Worm (Caenorhabditis elegans) whole organism, L3 larva: ENCODE measurements around the gene F43E2.6.

Experiments
- R02D3.7 ChIP-seq: fragments of 150-350 bp; optimal IDR thresholded peaks from 2 replicates; lab custom pipeline; 2014; ENCODE audit warnings: missing biosample characterization, missing genetic modification characterization
- ZK546.5 ChIP-seq: sonication (generic microtip); optimal IDR thresholded peaks from 2 replicates; lab custom pipeline; 2017; ENCODE audit warnings: missing biosample characterization, missing genetic modification characterization
- aly-2 ChIP-seq: fragments of 150-350 bp; optimal IDR thresholded peaks from 2 replicates; lab custom pipeline; 2014; ENCODE audit warnings: missing biosample characterization, missing genetic modification characterization
- ceh-16 ChIP-seq: sonication (generic microtip); optimal IDR thresholded peaks from 2 replicates; lab custom pipeline; 2017; ENCODE audit warnings: missing biosample characterization, missing genetic modification characterization
- ceh-82 ChIP-seq: fragments of 150-350 bp; optimal IDR thresholded peaks from 2 replicates; lab custom pipeline; 2014; ENCODE audit warnings: missing biosample characterization, missing genetic modification characterization
- ceh-9 ChIP-seq: sonication (generic microtip); optimal IDR thresholded peaks from 2 replicates; lab custom pipeline; 2018; ENCODE audit warnings: missing biosample characterization, missing genetic modification characterization
- egl-27 ChIP-seq: sonication (generic microtip); optimal IDR thresholded peaks from 4 replicates; lab custom pipeline; 2017; ENCODE audit warnings: missing biosample characterization, missing genetic modification reagents, missing genetic modification characterization
- egl-5 ChIP-seq: fragments of 150-350 bp; optimal IDR thresholded peaks from 2 replicates; lab custom pipeline; 2017; ENCODE audit warnings: missing biosample characterization, missing genetic modification reagents, missing genetic modification characterization, inconsistent platforms
- elt-1 ChIP-seq: fragments of 150-350 bp; optimal IDR thresholded peaks from 2 replicates; lab custom pipeline; 2014; ENCODE audit warnings: missing biosample characterization, missing genetic modification characterization
- elt-2 ChIP-seq: sonication (generic microtip); optimal IDR thresholded peaks from 2 replicates; lab custom pipeline; 2016; ENCODE audit warnings: missing genetic modification reagents, mild to moderate bottlenecking, missing genetic modification characterization, missing compliant biosample characterization
- elt-3 ChIP-seq, 3 experiments: fragments of 150-350 bp in 1 of 3; sonication (generic microtip) in 2 of 3; optimal IDR thresholded peaks; 2 replicates in 2 of 3; 4 replicates in 1 of 3; lab custom pipeline; 2014 to 2017; ENCODE audit warnings: missing biosample characterization in 3 of 3, missing genetic modification characterization in 3 of 3
- eor-1 ChIP-seq, 2 experiments: fragments of 150-350 bp; optimal IDR thresholded peaks; 2 replicates each; lab custom pipeline; 2014 to 2018; ENCODE audit warnings: missing biosample characterization in 2 of 2, missing genetic modification characterization in 2 of 2
- fkh-10 ChIP-seq: sonication (generic microtip); optimal IDR thresholded peaks from 2 replicates; lab custom pipeline; 2017; ENCODE audit warnings: missing biosample characterization, missing genetic modification reagents, missing genetic modification characterization
- fkh-2 ChIP-seq: fragments of 150-350 bp; optimal IDR thresholded peaks from 2 replicates; lab custom pipeline; 2014; ENCODE audit warnings: missing biosample characterization, missing genetic modification reagents, missing genetic modification characterization
- fos-1 ChIP-seq: fragments of 150-350 bp; optimal IDR thresholded peaks from 2 replicates; lab custom pipeline; 2014; ENCODE audit warnings: missing biosample characterization, missing genetic modification characterization
- hmg-11 ChIP-seq: sonication (generic microtip); optimal IDR thresholded peaks from 2 replicates; lab custom pipeline; 2016; ENCODE audit warnings: missing genetic modification characterization, missing compliant biosample characterization
- lin-39 ChIP-seq: fragments of 150-350 bp; optimal IDR thresholded peaks from 2 replicates; lab custom pipeline; 2018; ENCODE audit warnings: missing biosample characterization, missing genetic modification reagents, missing genetic modification characterization
- lsy-12 ChIP-seq: sonication (generic microtip); optimal IDR thresholded peaks from 2 replicates; lab custom pipeline; 2016; ENCODE audit warnings: mild to moderate bottlenecking, missing genetic modification characterization, missing compliant biosample characterization
- mdl-1 ChIP-seq: fragments of 150-350 bp; optimal IDR thresholded peaks from 2 replicates; lab custom pipeline; 2014; ENCODE audit warnings: missing biosample characterization, missing genetic modification characterization
- mml-1 ChIP-seq: fragments of 150-350 bp; sonication (generic microtip); optimal IDR thresholded peaks from 3 replicates; lab custom pipeline; 2014; ENCODE audit warnings: missing biosample characterization, missing genetic modification characterization
- nhr-11 ChIP-seq: fragments of 150-350 bp; optimal IDR thresholded peaks from 2 replicates; lab custom pipeline; 2014; ENCODE audit warnings: missing biosample characterization, missing genetic modification characterization
- nhr-12 ChIP-seq: fragments of 150-350 bp; optimal IDR thresholded peaks from 2 replicates; lab custom pipeline; 2014; ENCODE audit warnings: missing biosample characterization, missing genetic modification characterization
- nhr-23 ChIP-seq: fragments of 150-350 bp; optimal IDR thresholded peaks from 2 replicates; lab custom pipeline; 2014; ENCODE audit warnings: missing biosample characterization, missing genetic modification reagents, missing genetic modification characterization
- nhr-237 ChIP-seq: fragments of 150-350 bp; optimal IDR thresholded peaks from 2 replicates; lab custom pipeline; 2014; ENCODE audit warnings: missing biosample characterization, missing genetic modification characterization
- nhr-25 ChIP-seq: sonication (generic microtip); optimal IDR thresholded peaks from 2 replicates; lab custom pipeline; 2017; ENCODE audit warnings: missing biosample characterization, missing genetic modification characterization
- nhr-28 ChIP-seq: fragments of 150-350 bp; optimal IDR thresholded peaks from 2 replicates; lab custom pipeline; 2014; ENCODE audit warnings: missing biosample characterization, missing genetic modification characterization
- nhr-43 ChIP-seq: sonication (generic microtip); optimal IDR thresholded peaks from 2 replicates; lab custom pipeline; 2016; ENCODE audit warnings: mild to moderate bottlenecking, missing genetic modification characterization, missing compliant biosample characterization; ENCODE audit not compliant: poor library complexity, severe bottlenecking
- nhr-67 ChIP-seq: fragments of 150-350 bp; optimal IDR thresholded peaks from 2 replicates; lab custom pipeline; 2014; ENCODE audit warnings: missing biosample characterization, missing genetic modification characterization
- nhr-76 ChIP-seq: fragments of 150-350 bp; sonication (generic microtip); optimal IDR thresholded peaks from 5 replicates; lab custom pipeline; 2014; ENCODE audit warnings: missing biosample characterization, missing genetic modification characterization
- nhr-77 ChIP-seq: fragments of 150-350 bp; optimal IDR thresholded peaks from 2 replicates; lab custom pipeline; 2014; ENCODE audit warnings: missing biosample characterization, missing genetic modification characterization
- pha-4 ChIP-seq: fragments of 150-350 bp; optimal IDR thresholded peaks from 2 replicates; lab custom pipeline; 2014; ENCODE audit warnings: missing biosample characterization, missing genetic modification reagents, missing genetic modification characterization
- pqm-1 ChIP-seq: fragments of 150-350 bp; optimal IDR thresholded peaks from 2 replicates; lab custom pipeline; 2017; ENCODE audit warnings: missing biosample characterization, missing genetic modification characterization, inconsistent platforms
- sea-2 ChIP-seq: fragments of 150-350 bp; sonication (generic microtip); optimal IDR thresholded peaks from 4 replicates; lab custom pipeline; 2014; ENCODE audit warnings: missing biosample characterization, missing genetic modification reagents, missing genetic modification characterization
- snpc-4 ChIP-seq: fragments of 150-350 bp; optimal IDR thresholded peaks from 2 replicates; lab custom pipeline; 2014; ENCODE audit warnings: missing biosample characterization, missing genetic modification characterization
- tbx-2 ChIP-seq: sonication (generic microtip); optimal IDR thresholded peaks from 2 replicates; lab custom pipeline; 2016; ENCODE audit warnings: mild to moderate bottlenecking, missing genetic modification characterization, missing compliant biosample characterization
- unc-39 ChIP-seq: sonication (generic microtip); optimal IDR thresholded peaks from 4 replicates; lab custom pipeline; 2017; ENCODE audit warnings: missing biosample characterization, missing genetic modification characterization
- unc-62 ChIP-seq: fragments of 150-350 bp; sonication (generic microtip); optimal IDR thresholded peaks from 4 replicates; lab custom pipeline; 2014; ENCODE audit warnings: missing biosample characterization, missing genetic modification reagents, missing genetic modification characterization
- zag-1 ChIP-seq: fragments of 150-350 bp; optimal IDR thresholded peaks from 2 replicates; lab custom pipeline; 2014; ENCODE audit warnings: missing biosample characterization, missing genetic modification characterization
- ztf-4 ChIP-seq: fragments of 150-350 bp; optimal IDR thresholded peaks from 2 replicates; lab custom pipeline; 2014; ENCODE audit warnings: missing biosample characterization, missing genetic modification characterization

Gene F43E2.6

DNA sequence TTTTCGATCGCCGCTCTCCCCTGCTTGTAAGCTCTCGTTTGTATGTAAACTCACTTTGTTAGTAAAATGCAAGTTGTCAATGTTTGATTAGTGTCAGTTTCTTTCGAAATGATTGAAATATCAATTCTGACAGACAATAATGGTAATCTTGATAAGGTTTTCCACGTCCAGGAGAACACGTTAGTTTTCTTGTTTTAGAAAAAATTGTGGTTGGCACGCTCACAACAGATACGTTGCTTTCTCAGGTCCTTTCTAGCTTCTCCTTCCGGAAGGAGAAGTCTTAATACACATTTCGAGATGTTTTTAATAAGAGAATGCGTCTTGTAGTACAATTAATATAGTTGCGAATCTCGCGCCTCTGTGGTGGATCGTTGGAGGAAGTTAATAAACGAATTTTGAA is at the start of gene F43E2.6:
F43E2.6 (minus strand) TSS at position 101 of the 400 bp plus-strand sequence.
- no peak for TF ChIP-seq mml-1
- no peak for TF ChIP-seq pqm-1 (tag; lab: Kevin White, UChicago)
- no peak for TF ChIP-seq fkh-2
- no peak for TF ChIP-seq nhr-77 (tag; lab: Kevin White, UChicago)
- no peak for TF ChIP-seq nhr-237 (tag; lab: Kevin White, UChicago)
- no peak for TF ChIP-seq nhr-76 (tag; lab: Kevin White, UChicago)
- no peak for TF ChIP-seq mdl-1 (tag; lab: Kevin White, UChicago)

DNA sequence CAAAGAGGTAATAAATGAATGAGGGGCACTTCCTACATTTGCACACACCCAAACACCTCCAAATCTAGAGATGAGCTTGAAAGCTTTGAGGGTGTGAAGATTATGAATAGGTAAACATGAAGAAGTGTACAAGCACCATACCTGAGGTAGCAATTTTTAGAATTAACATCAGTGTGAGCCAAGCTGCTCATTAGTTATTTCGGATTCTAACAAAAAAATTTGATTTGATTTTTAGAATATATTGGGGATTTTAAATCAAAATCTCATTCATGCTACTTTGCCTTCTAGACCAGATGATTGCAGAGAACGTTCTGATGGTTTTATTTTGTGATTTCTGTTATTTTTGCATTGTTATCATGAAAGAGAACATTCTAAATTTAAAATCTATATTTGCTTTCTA is 45.1 kb upstream of the F43E2.6 start:
- TF ChIP-seq fos-1: no peak
- TF ChIP-seq nhr-28 (tag; lab: Kevin White, UChicago): no peak
- no peak for TF ChIP-seq ztf-4
- TF ChIP-seq nhr-237 (tag; lab: Kevin White, UChicago): no peak
- TF ChIP-seq nhr-76 (tag; lab: Kevin White, UChicago): no peak
- no peak for TF ChIP-seq pqm-1 (tag; lab: Kevin White, UChicago)
- TF ChIP-seq nhr-77 (tag; lab: Kevin White, UChicago): no peak

DNA sequence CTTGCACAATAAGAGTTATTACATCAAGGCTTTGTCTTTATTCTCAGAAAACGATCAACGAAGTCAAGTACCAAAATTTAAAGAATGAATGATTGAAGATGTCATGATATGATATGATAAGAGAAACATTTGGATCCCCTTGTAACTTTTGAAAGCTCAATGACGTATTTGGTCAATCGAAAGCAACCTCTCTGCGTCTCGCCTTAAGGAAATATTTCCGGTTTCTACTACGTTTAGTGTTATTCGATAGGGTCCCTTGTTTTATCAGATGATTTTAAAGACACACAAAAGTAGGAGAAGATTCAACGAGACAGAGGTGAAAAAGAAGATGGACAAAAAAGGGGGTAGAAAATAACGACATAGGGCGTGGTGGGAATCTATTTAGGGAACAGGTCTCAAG is 44.6 kb upstream of the F43E2.6 start:
- TF ChIP-seq nhr-23 (peak; percentile 31), ceh-16 (no peak), ceh-9 (tag; lab: Kevin White, UChicago) (no peak), nhr-67 (tag; lab: Kevin White, UChicago) (no peak), fos-1 (no peak), lin-39 (tag; lab: Kevin White, UChicago) (no peak), mdl-1 (tag; lab: Kevin White, UChicago) (no peak), fkh-10 (GFP tag; lab: Kevin White, UChicago) (no peak), elt-1 (tag; lab: Kevin White, UChicago) (no peak), unc-62 (GFP tag; lab: Kevin White, UChicago) (no peak), R02D3.7 (tag; lab: Kevin White, UChicago) (no peak), ZK546.5 (no peak), nhr-43 (tag; lab: Kevin White, UChicago) (peak; percentile 44), eor-1 (tag; optimal IDR thresholded peaks at IDR 0.05; lab: Kevin White, UChicago) (no peak), sea-2 (GFP tag; lab: Kevin White, UChicago) (no peak), elt-3 (tag; optimal IDR thresholded peaks at IDR 0.05; lab: Kevin White, UChicago) (peak in 2 of 3 experiments; percentile 57 to 83), egl-27 (tag; lab: Kevin White, UChicago) (no peak), nhr-25 (tag; lab: Kevin White, UChicago) (peak; percentile 43), snpc-4 (tag; lab: Kevin White, UChicago) (no peak), zag-1 (no peak), nhr-12 (tag; lab: Kevin White, UChicago) (no peak), aly-2 (tag; lab: Kevin White, UChicago) (no peak), hmg-11 (tag; lab: Kevin White, UChicago) (no peak), unc-39 (tag; lab: Kevin White, UChicago) (no peak), pha-4 (tag; lab: Kevin White, UChicago) (no peak), egl-5 (tag; lab: Kevin White, UChicago) (no peak), lsy-12 (tag; lab: Kevin White, UChicago) (no peak)

DNA sequence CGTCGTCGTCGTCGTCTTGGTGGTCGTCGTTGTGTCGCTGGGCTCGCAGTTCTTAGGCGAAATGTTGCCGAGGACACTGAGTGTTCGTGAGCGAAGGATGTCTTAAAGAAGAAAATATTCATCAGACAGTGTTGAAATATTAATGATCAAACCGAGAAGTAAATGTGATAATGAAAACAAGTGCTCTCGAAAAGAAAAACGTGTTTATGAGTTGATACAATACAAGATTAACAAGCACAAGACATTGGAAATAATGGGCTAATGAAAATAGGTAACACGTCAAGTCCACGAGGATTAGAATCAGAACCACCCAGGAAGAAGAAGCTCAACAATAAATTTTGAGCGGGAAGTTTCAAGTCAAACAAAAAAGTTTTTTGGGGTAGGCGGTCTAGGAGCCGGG is 43.3 kb upstream of the F43E2.6 start, which contains the start of gene K02A2.5:
K02A2.5 (minus strand) TSS at position 101 of the 400 bp plus-strand sequence.
- TF ChIP-seq ceh-82 (tag; lab: Kevin White, UChicago): no peak
- TF ChIP-seq elt-2 (tag; lab: Kevin White, UChicago): no peak
- TF ChIP-seq nhr-67 (tag; lab: Kevin White, UChicago): no peak
- TF ChIP-seq nhr-25 (tag; lab: Kevin White, UChicago): no peak
- no peak for TF ChIP-seq tbx-2 (tag; lab: Kevin White, UChicago)
- TF ChIP-seq eor-1 (tag; optimal IDR thresholded peaks at IDR 0.05; lab: Kevin White, UChicago): no peak
- no peak for TF ChIP-seq ceh-9 (tag; lab: Kevin White, UChicago)
- TF ChIP-seq nhr-11: no peak
- no peak for TF ChIP-seq aly-2 (tag; lab: Kevin White, UChicago)
- no peak for TF ChIP-seq nhr-237 (tag; lab: Kevin White, UChicago)
- TF ChIP-seq nhr-12 (tag; lab: Kevin White, UChicago): no peak
- TF ChIP-seq snpc-4 (tag; lab: Kevin White, UChicago): no peak
- no peak for TF ChIP-seq fkh-2
- no peak for TF ChIP-seq elt-3 (tag; optimal IDR thresholded peaks at IDR 0.05; lab: Kevin White, UChicago)
- no peak for TF ChIP-seq nhr-77 (tag; lab: Kevin White, UChicago)
- TF ChIP-seq lin-39 (tag; lab: Kevin White, UChicago): no peak
